Fruit fly (Drosophila melanogaster) whole organism, embryonic: ENCODE data around the gene CG42674.

Experiments
- pfk ChIP-seq: fragments of 200-800 bp; sonication (Bioruptor generic); optimal IDR thresholded peaks from 2 replicates; lab custom pipeline; 2018; ENCODE audit warnings: missing biosample characterization, mild to moderate bottlenecking, missing genetic modification characterization, moderate library complexity
- unc-4 ChIP-seq: fragments of 200-800 bp; sonication (Bioruptor generic); IDR thresholded peaks from 2 replicates; pipeline ENCODE4 v1.3.6; 2022; ENCODE audit warnings: missing biosample characterization, missing genetic modification characterization; ENCODE audit not compliant: partially characterized antibody

DNA sequence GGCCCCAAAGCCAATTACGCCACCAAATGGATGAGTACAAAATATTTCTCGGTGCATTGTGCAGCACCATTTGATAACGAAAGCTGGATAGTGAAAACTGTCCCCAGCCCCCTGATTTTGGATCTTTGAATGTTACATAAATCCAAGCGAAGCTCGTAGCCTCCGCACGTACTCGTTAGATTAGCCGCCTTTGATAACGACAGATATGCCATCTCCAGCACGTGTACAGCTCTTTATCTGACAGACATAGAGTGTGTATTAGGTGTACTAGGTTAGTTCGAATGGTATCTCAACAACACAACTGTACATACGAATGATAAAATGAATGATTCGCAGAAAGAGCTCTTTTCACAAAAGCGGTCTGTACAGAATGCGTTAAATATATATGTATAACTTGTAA, 1.8 kb downstream of the CG42674 start:
- no peak for TF ChIP-seq pfk
- no peak for TF ChIP-seq unc-4
